Worm (Caenorhabditis elegans) whole organism, young adult: ENCODE data around the gene gst-29.

Experiments used
- dox-1 ChIP-seq: fragments of 200-800 bp; sonication (Bioruptor generic); IDR thresholded peaks from 2 replicates; pipeline ENCODE4 v1.3.6; 2022; ENCODE audit warnings: missing genetic modification reagents, missing genetic modification characterization, missing compliant biosample characterization
- hlh-26 ChIP-seq: fragments of 200-800 bp; sonication (Bioruptor generic); conservative IDR thresholded peaks from 2 replicates; pipeline ENCODE4 v1.3.6; 2022; ENCODE audit warnings: missing genetic modification reagents, missing genetic modification characterization, missing compliant biosample characterization
- mcd-1 ChIP-seq: fragments of 200-800 bp; sonication (Bioruptor generic); IDR thresholded peaks from 2 replicates; pipeline ENCODE4 v1.3.6; 2022; ENCODE audit warnings: missing genetic modification reagents, missing genetic modification characterization, missing compliant biosample characterization

ce11 chrII:15207562-15207961 is 37.9 kb upstream of the gst-29 start:
- no peak for TF ChIP-seq hlh-26 (GFP tag; lab: Robert Waterston, UW)
- no peak for TF ChIP-seq dox-1 (GFP tag; lab: Robert Waterston, UW)
- TF ChIP-seq mcd-1 = no peak
